Fruit fly (Drosophila melanogaster): ENCODE measurements around the gene UQCR-Q.

DNA sequence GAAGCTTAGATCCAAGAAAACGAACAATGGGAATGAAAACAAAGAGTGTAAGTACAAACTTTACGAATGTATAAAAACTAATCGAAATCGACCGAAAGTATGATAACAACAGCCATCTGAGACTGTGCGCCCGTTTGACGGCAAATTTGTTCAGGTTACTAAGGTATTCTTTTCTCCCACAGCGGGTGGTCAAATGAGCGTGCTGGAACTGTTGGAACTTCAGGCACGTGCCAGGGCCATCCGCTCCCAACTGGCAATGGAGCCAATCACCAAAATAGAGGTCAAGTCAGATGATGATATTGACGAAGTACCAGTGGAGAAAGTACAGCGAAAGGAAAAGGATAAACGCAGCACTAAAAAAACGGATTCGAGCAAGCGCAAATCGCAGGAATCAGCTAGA lies 38.2 kb upstream of the UQCR-Q start, which contains the start of gene CG12229:
- TF ChIP-seq pan (optimal IDR thresholded peaks at IDR 0.05) (no peak), psq (optimal IDR thresholded peaks at IDR 0.05) (no peak)
